Worm (Caenorhabditis elegans): ENCODE measurements around the gene clec-184.

clec-184 gene

DNA sequence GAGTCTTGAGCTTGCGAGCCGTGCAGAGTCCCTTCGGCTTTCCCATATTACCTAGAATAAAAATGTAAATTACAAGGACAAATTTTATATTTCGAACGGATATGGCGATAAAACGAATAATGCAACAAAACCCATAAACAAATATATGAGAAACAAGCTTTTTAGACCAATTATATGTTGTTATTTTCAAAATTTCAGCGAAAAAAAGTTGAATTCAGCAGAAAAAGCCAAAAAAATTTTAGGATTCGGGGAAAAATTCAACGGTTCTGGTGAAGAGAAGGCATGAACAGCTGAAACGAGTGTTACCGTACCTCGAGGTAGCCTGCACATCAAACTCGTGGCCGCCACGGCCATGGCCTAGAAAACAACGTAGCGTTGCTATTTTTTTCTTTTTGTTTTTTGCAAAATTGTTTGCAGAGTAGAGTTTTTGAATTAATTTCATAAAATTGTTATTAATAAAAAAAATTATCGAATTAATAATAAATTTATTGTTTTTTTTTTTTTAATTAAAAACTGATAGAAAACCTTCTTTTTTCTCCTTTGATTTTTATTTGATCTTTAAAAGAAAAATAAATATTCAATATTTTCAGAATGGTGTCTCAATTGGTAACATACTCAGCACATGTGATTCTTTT is 41.3 kb upstream of the clec-184 start, which contains the start of the genes rps-23 and dpm-3 (continued):
- TF ChIP-seq unc-130 (GFP tag; optimal IDR thresholded peaks at IDR 0.05) (peak; percentile 97), cebp-2 (GFP tag; IDR thresholded peaks at IDR 0.05) (peak; percentile 91; the same call in 1 of the 2 replicates), snpc-4 (GFP tag; optimal IDR thresholded peaks at IDR 0.05) (peak; percentile 50), snpc-4 (tag; optimal IDR thresholded peaks at IDR 0.05) (peak; percentile 65 to 82 (median 76)), ztf-3 (GFP tag; optimal IDR thresholded peaks at IDR 0.05) (no peak), ets-4 (GFP tag; optimal IDR thresholded peaks at IDR 0.05) (no peak), bed-1 (GFP tag; IDR thresholded peaks at IDR 0.05) (0 out of 2 replicates have a peak, but pooled peaks have one; percentile 19), rec-8 (tag; optimal IDR thresholded peaks at IDR 0.05) (peak; percentile 68 to 85), F55B11.4 (tag; optimal IDR thresholded peaks at IDR 0.05; ENCODE audit: borderline replicate concordance, insufficient read depth) (no peak), nhr-80 (tag; optimal IDR thresholded peaks at IDR 0.05) (peak; percentile 83), ceh-58 (GFP tag; IDR thresholded peaks at IDR 0.05) (no peak), nfyb-1 (GFP tag; IDR thresholded peaks at IDR 0.05) (peak; percentile 91), B0261.1 (tag; optimal IDR thresholded peaks at IDR 0.05) (peak; percentile 37), lag-1 (GFP tag; IDR thresholded peaks at IDR 0.05) (0 out of 2 replicates have a peak, but pooled peaks have one; percentile 32), hlh-26 (GFP tag; conservative IDR thresholded peaks at IDR 0.05) (no peak), D2030.7 (GFP tag; IDR thresholded peaks at IDR 0.05) (peak; percentile 95), F22D6.2 (tag; optimal IDR thresholded peaks at IDR 0.05) (peak; percentile 60), lir-1 (GFP tag; conservative IDR thresholded peaks at IDR 0.05) (peak; percentile 87), Y53G8AR.9 (GFP tag; conservative IDR thresholded peaks at IDR 0.05) (peak; percentile 77), Y95B8A.8 (GFP tag; IDR thresholded peaks at IDR 0.05) (peak; percentile 94), snpc-1.3 (tag; optimal IDR thresholded peaks at IDR 0.05; ENCODE audit: insufficient read depth) (peak; percentile 94), mcd-1 (GFP tag; IDR thresholded peaks at IDR 0.05) (peak; percentile 92), egl-44 (GFP tag; IDR thresholded peaks at IDR 0.05) (peak; percentile 82), mxl-1 (tag; optimal IDR thresholded peaks at IDR 0.05) (no peak), lsl-1 (GFP tag; optimal IDR thresholded peaks at IDR 0.05) (peak; percentile 98), hsf-1 (GFP tag; IDR thresholded peaks at IDR 0.05) (peak; percentile 76), C17E4.6 (GFP tag; IDR thresholded peaks at IDR 0.05) (peak; percentile 75; the same call in 1 of the 2 replicates), Y56A3A.18 (GFP tag; IDR thresholded peaks at IDR 0.05) (peak; percentile 84), xnd-1 (tag; optimal IDR thresholded peaks at IDR 0.05) (peak; percentile 68), die-1 (tag; optimal IDR thresholded peaks at IDR 0.05) (no peak), lin-26 (GFP tag; IDR thresholded peaks at IDR 0.05) (peak; percentile 61; the same call in 1 of the 2 replicates), nfya-1 (tag; optimal IDR thresholded peaks at IDR 0.05; ENCODE audit: borderline replicate concordance, insufficient read depth) (no peak), gei-17 (GFP tag; optimal IDR thresholded peaks at IDR 0.05) (peak; percentile 34), ztf-26 (tag; optimal IDR thresholded peaks at IDR 0.05) (peak; percentile 49), attf-3 (GFP tag; conservative IDR thresholded peaks at IDR 0.05) (peak; percentile 88), ztf-18 (tag; optimal IDR thresholded peaks at IDR 0.05) (peak; percentile 63), lin-40 (tag; optimal IDR thresholded peaks at IDR 0.05) (no peak), ceh-27 (GFP tag; optimal IDR thresholded peaks at IDR 0.05) (peak; percentile 97), K12H6.12 (tag; optimal IDR thresholded peaks at IDR 0.05) (peak; percentile 91), rcor-1 (GFP tag; IDR thresholded peaks at IDR 0.05) (peak; percentile 90), snpc-1.1 (tag; optimal IDR thresholded peaks at IDR 0.05; ENCODE audit: insufficient read depth) (peak; percentile 30), nhr-179 (tag; optimal IDR thresholded peaks at IDR 0.05) (no peak), F52B5.7 (tag; optimal IDR thresholded peaks at IDR 0.05) (peak; percentile 71), dpff-1 (tag; optimal IDR thresholded peaks at IDR 0.05) (no peak), tbp1 (GFP tag; optimal IDR thresholded peaks at IDR 0.05) (peak; percentile 75), attf-5 (GFP tag; optimal IDR thresholded peaks at IDR 0.05) (peak; percentile 95), madf-3 (GFP tag; IDR thresholded peaks at IDR 0.05) (peak; percentile 95)

Measured in whole organism, young adult.